Worm (Caenorhabditis elegans) whole organism, L4 larva: Measurements from ENCODE around the gene C03H5.7.

ENCODE experiments used
- F49E8.2 ChIP-seq: sonication (generic microtip); optimal IDR thresholded peaks from 2 replicates; lab custom pipeline; 2016; ENCODE audit warnings: missing compliant biosample characterization, mild to moderate bottlenecking, missing genetic modification characterization, borderline replicate concordance
- T26A8.4 ChIP-seq: fragments of 200-800 bp; sonication (Bioruptor generic); IDR thresholded peaks from 2 replicates; pipeline ENCODE4 v1.3.6; 2022; ENCODE audit warnings: missing genetic modification characterization, missing compliant biosample characterization
- attf-4 ChIP-seq: sonication (generic microtip); optimal IDR thresholded peaks from 3 replicates; lab custom pipeline; 2017; ENCODE audit warnings: missing biosample characterization, missing genetic modification characterization
- fos-1 ChIP-seq: fragments of 150-350 bp; optimal IDR thresholded peaks from 2 replicates; lab custom pipeline; 2014; ENCODE audit warnings: missing biosample characterization, missing genetic modification characterization
- rbr-2 ChIP-seq: sonication (generic microtip); optimal IDR thresholded peaks from 2 replicates; lab custom pipeline; 2016; ENCODE audit warnings: missing genotype, missing genetic modification characterization, missing compliant biosample characterization
- ztf-11 ChIP-seq: fragments of 150-350 bp; optimal IDR thresholded peaks from 2 replicates; lab custom pipeline; 2014; ENCODE audit warnings: missing biosample characterization, missing genetic modification characterization

DNA sequence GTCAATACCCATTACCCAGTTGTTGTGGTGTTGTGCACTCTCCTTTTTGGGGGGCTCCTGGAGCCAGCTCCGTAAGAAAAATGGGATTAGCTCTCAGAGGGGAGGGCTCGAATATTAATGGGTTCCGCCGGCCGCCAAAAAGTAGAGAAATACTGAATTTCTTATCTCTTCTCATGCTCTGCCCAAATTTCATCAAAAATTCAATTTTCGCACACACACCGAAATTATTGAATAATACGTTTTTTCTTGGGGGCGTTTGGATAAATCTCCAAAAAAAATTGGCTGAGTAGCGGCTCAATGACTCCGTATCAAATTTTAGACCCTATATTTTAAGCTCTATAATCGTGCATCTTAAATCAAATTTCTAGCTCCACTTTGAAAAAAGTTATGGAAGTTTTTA, 20.1 kb downstream of the C03H5.7 start:
- TF ChIP-seq ztf-11 (tag; lab: Kevin White, UChicago), result no peak
- no peak for TF ChIP-seq fos-1
- no peak for TF ChIP-seq T26A8.4 (GFP tag; lab: Robert Waterston, UW)
- no peak for TF ChIP-seq rbr-2 (tag; lab: Kevin White, UChicago)
- TF ChIP-seq attf-4 (tag; lab: Kevin White, UChicago), result no peak
- TF ChIP-seq F49E8.2, result no peak
